Worm (Caenorhabditis elegans) whole organism, L4 larva: ENCODE data around the gene mpst-4.

Source experiments
- ama-1 ChIP-seq: fragments of 150-350 bp; optimal IDR thresholded peaks from 2 replicates; lab custom pipeline; 2014; ENCODE audit warnings: inconsistent platforms, mixed read lengths
- fos-1 ChIP-seq: fragments of 150-350 bp; optimal IDR thresholded peaks from 2 replicates; lab custom pipeline; 2014; ENCODE audit warnings: missing biosample characterization, missing genetic modification characterization
- hlh-30 ChIP-seq: sonication (generic microtip); optimal IDR thresholded peaks from 2 replicates; lab custom pipeline; 2017; ENCODE audit warnings: antibody characterized with exemption, mild to moderate bottlenecking, missing genetic modification characterization, missing compliant biosample characterization; ENCODE audit not compliant: insufficient read depth
- mdl-1 ChIP-seq, 2 experiments: fragments of 150-350 bp in 1 of 2; sonication (generic microtip) in 1 of 2; optimal IDR thresholded peaks; 2 replicates each; lab custom pipeline; 2014 to 2017; ENCODE audit warnings: missing biosample characterization in 2 of 2, missing genetic modification characterization in 2 of 2
- nhr-28 ChIP-seq: fragments of 150-350 bp; optimal IDR thresholded peaks from 2 replicates; lab custom pipeline; 2014; ENCODE audit warnings: missing biosample characterization, missing genetic modification characterization
- pha-4 ChIP-seq, 2 experiments: fragments of 150-350 bp in 1 of 2; fragments of 200-800 bp in 1 of 2; sonication (Bioruptor generic) in 1 of 2; IDR thresholded peaks in 1 of 2; optimal IDR thresholded peaks in 1 of 2; 2 replicates each; pipeline versions ENCODE4 v1.3.6 to Lab custom; 2014 to 2022; ENCODE audit warnings: missing genetic modification characterization in 2 of 2, missing genetic modification reagents in 2 of 2, missing biosample characterization in 1 of 2, missing compliant biosample characterization in 1 of 2
- pqm-1 ChIP-seq: sonication (generic microtip); optimal IDR thresholded peaks from 2 replicates; lab custom pipeline; 2017; ENCODE audit warnings: missing biosample characterization, missing genetic modification characterization
- snpc-4 ChIP-seq: fragments of 150-350 bp; optimal IDR thresholded peaks from 2 replicates; lab custom pipeline; 2014; ENCODE audit warnings: missing biosample characterization, missing genetic modification characterization
- unc-62 ChIP-seq, 3 experiments: fragments of 150-350 bp in 1 of 3; sonication (generic microtip); optimal IDR thresholded peaks in 2 of 3; peaks in 1 of 3; 1 replicate in 1 of 3; 2 replicates in 2 of 3; lab custom pipeline; 2014 to 2017; ENCODE audit warnings: missing biosample characterization in 3 of 3, missing genetic modification characterization in 3 of 3, missing genetic modification reagents in 3 of 3, missing genotype in 1 of 3

- TF ChIP-seq pha-4 (GFP tag; IDR thresholded peaks at IDR 0.05; lab: Robert Waterston, UW), result no peak
- TF ChIP-seq pha-4 (tag; optimal IDR thresholded peaks at IDR 0.05; lab: Kevin White, UChicago), result no peak
- no peak for TF ChIP-seq ama-1 (lab: Kevin White, UChicago)
- no peak for TF ChIP-seq unc-62 (GFP tag; optimal IDR thresholded peaks at IDR 0.05 in 1 of 2; lab: Kevin White, UChicago)
- TF ChIP-seq unc-62 (tag; optimal IDR thresholded peaks at IDR 0.05; lab: Kevin White, UChicago), result no peak
- TF ChIP-seq mdl-1 (tag; optimal IDR thresholded peaks at IDR 0.05; lab: Kevin White, UChicago), result no peak
- TF ChIP-seq hlh-30 (tag; lab: Kevin White, UChicago), result no peak
- no peak for TF ChIP-seq pqm-1
- no peak for TF ChIP-seq fos-1 (tag; lab: Kevin White, UChicago)
- TF ChIP-seq nhr-28 (tag; lab: Kevin White, UChicago), result no peak
- TF ChIP-seq snpc-4 (tag; lab: Kevin White, UChicago), result no peak
Observed at ce11 chrII:4883412-4883811, 20.2 kb upstream of the mpst-4 start, which contains the start of gene gst-8.
